Fruit fly (Drosophila melanogaster): ENCODE data around the gene neo.

DNA sequence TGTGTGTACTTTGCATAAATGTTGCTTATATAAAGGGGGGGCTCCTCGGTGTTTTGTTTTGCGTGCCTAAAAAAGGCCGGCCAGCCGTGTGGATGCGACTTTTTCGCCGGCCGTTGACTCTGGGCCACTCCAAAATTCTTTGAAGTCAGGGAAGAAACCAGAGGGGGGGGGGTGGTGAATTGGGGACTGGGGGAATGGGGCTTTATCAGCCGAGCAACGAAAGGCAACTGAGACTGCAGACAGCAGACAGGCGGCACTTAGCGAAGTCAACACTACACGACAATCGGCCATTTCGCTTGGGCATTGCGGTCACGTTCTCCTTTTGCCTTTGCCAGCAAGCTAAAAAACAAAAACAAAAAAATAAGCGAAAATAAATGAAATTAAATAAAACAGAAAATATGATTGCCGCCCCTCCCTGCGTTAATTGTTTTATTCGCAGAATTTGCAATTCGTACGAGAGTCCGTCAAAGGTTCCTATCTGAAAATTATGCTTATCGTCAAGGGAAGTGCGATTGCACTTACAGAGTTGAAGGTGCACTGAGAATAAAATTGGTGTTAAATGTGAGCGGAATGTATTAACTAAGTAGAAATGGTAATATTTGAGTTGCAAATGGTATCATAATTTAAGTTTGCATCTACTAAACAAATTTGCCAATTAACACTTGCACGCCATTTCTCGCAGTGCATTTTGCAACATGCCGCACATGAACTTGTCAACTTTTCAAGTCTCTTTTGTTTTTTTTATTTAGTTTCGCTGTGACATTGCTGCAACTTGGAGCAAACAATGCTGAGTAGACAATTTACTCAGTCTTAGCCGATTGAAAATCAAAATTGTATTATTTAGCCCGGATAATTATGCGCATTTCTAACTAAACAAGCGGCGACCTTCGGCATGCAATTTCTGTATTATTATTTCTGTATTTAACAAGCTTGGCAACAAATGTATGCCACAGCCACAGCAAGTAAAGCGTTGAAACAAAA, 32.6 kb upstream of the neo start:
- TF ChIP-seq Eip93F (GFP tag; optimal IDR thresholded peaks at IDR 0.05), result peak; percentile 65
- TF ChIP-seq Hr39 (GFP tag; optimal IDR thresholded peaks at IDR 0.05), result peak; percentile 79
- TF ChIP-seq CG8119 (GFP tag; IDR thresholded peaks at IDR 0.05), result peak; percentile 69
- TF ChIP-seq Eip75B (GFP tag; optimal IDR thresholded peaks at IDR 0.05), result peak; percentile 82
- TF ChIP-seq eg (GFP tag; IDR thresholded peaks at IDR 0.05), result peak; percentile 69
- peak; percentile 64 for TF ChIP-seq Blimp-1 (GFP tag; optimal IDR thresholded peaks at IDR 0.05)
